Fruit fly (Drosophila melanogaster) whole organism, embryonic: ENCODE measurements around the gene CG1999.

ENCODE experiments used
- Atf-2 ChIP-seq: fragments of 200-800 bp; sonication (Bioruptor generic); optimal IDR thresholded peaks from 2 replicates; lab custom pipeline; 2016; ENCODE audit warnings: missing biosample characterization, missing genetic modification characterization
- B-H1 ChIP-seq: fragments of 200-800 bp; sonication (Bioruptor generic); IDR thresholded peaks from 3 replicates; pipeline ENCODE4 v1.3.6; 2022; ENCODE audit warnings: missing biosample characterization, missing genetic modification characterization
- Blimp-1 ChIP-seq: fragments of 200-800 bp; sonication (Bioruptor generic); optimal IDR thresholded peaks from 3 replicates; lab custom pipeline; 2018; ENCODE audit warnings: missing biosample characterization, missing genetic modification characterization, mild to moderate bottlenecking, moderate library complexity, missing genetic modification reagents
- CG10274 ChIP-seq: fragments of 200-800 bp; sonication (Bioruptor generic); optimal IDR thresholded peaks from 3 replicates; lab custom pipeline; 2017; ENCODE audit warnings: missing biosample characterization, mild to moderate bottlenecking, missing genetic modification characterization
- CG10321 ChIP-seq: fragments of 200-800 bp; sonication (Bioruptor generic); IDR thresholded peaks from 2 replicates; pipeline ENCODE4 v1.3.6; 2022; ENCODE audit warnings: missing biosample characterization, missing genetic modification characterization
- CG11696 ChIP-seq: fragments of 200-800 bp; sonication (Bioruptor generic); IDR thresholded peaks from 2 replicates; pipeline ENCODE4 v1.3.6; 2022; ENCODE audit warnings: missing biosample characterization, missing genetic modification characterization
- CG12071 ChIP-seq: fragments of 200-800 bp; sonication (Bioruptor generic); optimal IDR thresholded peaks from 3 replicates; lab custom pipeline; 2018; ENCODE audit warnings: missing biosample characterization, mild to moderate bottlenecking, missing genetic modification characterization
- CG12104 ChIP-seq: fragments of 200-800 bp; sonication (Bioruptor generic); optimal IDR thresholded peaks from 3 replicates; lab custom pipeline; 2016; ENCODE audit warnings: missing biosample characterization, missing genetic modification characterization
- CG13624 ChIP-seq: fragments of 200-800 bp; sonication (Bioruptor generic); optimal IDR thresholded peaks from 2 replicates; lab custom pipeline; 2016; ENCODE audit warnings: missing biosample characterization, missing genetic modification characterization
- CG15269 ChIP-seq: fragments of 200-800 bp; sonication (Bioruptor generic); optimal IDR thresholded peaks from 2 replicates; lab custom pipeline; 2018; ENCODE audit warnings: missing biosample characterization, mild to moderate bottlenecking, missing genetic modification characterization, moderate library complexity
- CG17359 ChIP-seq: fragments of 200-800 bp; sonication (Bioruptor generic); optimal IDR thresholded peaks from 3 replicates; lab custom pipeline; 2018; ENCODE audit warnings: missing biosample characterization, mild to moderate bottlenecking, missing genetic modification characterization, moderate library complexity
- CG18599 ChIP-seq: fragments of 200-800 bp; sonication (Bioruptor generic); optimal IDR thresholded peaks from 3 replicates; lab custom pipeline; 2017; ENCODE audit warnings: missing biosample characterization, missing genetic modification characterization, mild to moderate bottlenecking, moderate library complexity, missing genetic modification reagents
- CG3065 ChIP-seq: fragments of 200-800 bp; sonication (Bioruptor generic); optimal IDR thresholded peaks from 2 replicates; lab custom pipeline; 2016; ENCODE audit warnings: missing biosample characterization, missing genetic modification characterization
- CG31224 ChIP-seq: fragments of 200-800 bp; sonication (Bioruptor generic); IDR thresholded peaks from 2 replicates; pipeline ENCODE4 v1.3.6; 2022; ENCODE audit warnings: missing biosample characterization, missing genetic modification characterization
- CG31365 ChIP-seq: fragments of 200-800 bp; sonication (Bioruptor generic); optimal IDR thresholded peaks from 2 replicates; lab custom pipeline; 2018; ENCODE audit warnings: missing biosample characterization, mild to moderate bottlenecking, missing genetic modification characterization
- CG6175 ChIP-seq: fragments of 200-800 bp; sonication (Bioruptor generic); IDR thresholded peaks from 3 replicates; pipeline ENCODE4 v1.3.6; 2022; ENCODE audit warnings: missing biosample characterization, missing genetic modification characterization
- CG7556 ChIP-seq: fragments of 200-800 bp; sonication (Bioruptor generic); optimal IDR thresholded peaks from 2 replicates; lab custom pipeline; 2017; ENCODE audit warnings: missing biosample characterization, mild to moderate bottlenecking, missing genetic modification characterization
- CG8765 ChIP-seq: fragments of 200-800 bp; sonication (Bioruptor generic); IDR thresholded peaks from 2 replicates; pipeline ENCODE4 v1.3.6; 2022; ENCODE audit warnings: missing biosample characterization, missing genetic modification characterization
- Chrac-16 ChIP-seq: fragments of 200-800 bp; sonication (Bioruptor generic); optimal IDR thresholded peaks from 3 replicates; lab custom pipeline; 2016; ENCODE audit warnings: missing biosample characterization, missing genetic modification characterization
- CoRest ChIP-seq: fragments of 200-800 bp; sonication (Bioruptor generic); optimal IDR thresholded peaks from 3 replicates; lab custom pipeline; 2018; ENCODE audit warnings: missing biosample characterization, mild to moderate bottlenecking, missing genetic modification characterization, moderate library complexity
- D ChIP-seq, 2 experiments: fragments of 200-800 bp in 1 of 2; fragments of >200 bp in 1 of 2; sonication (Bioruptor generic) in 1 of 2; optimal IDR thresholded peaks; 2 replicates in 1 of 2; 3 replicates in 1 of 2; lab custom pipeline; 2017; ENCODE audit warnings: mild to moderate bottlenecking in 1 of 2, missing biosample characterization in 1 of 2, missing genetic modification characterization in 1 of 2, missing genetic modification reagents in 1 of 2
- Dip3 ChIP-seq: fragments of 200-800 bp; sonication (Bioruptor generic); optimal IDR thresholded peaks from 3 replicates; lab custom pipeline; 2016; ENCODE audit warnings: missing biosample characterization, missing genetic modification characterization
- GATAe ChIP-seq: fragments of 200-800 bp; sonication (Bioruptor generic); conservative IDR thresholded peaks from 2 replicates; pipeline ENCODE4 v1.3.6; 2022; ENCODE audit warnings: missing biosample characterization, missing genetic modification characterization
- Gsc ChIP-seq: fragments of 200-800 bp; sonication (Bioruptor generic); IDR thresholded peaks from 2 replicates; pipeline ENCODE4 v1.3.6; 2022; ENCODE audit warnings: missing biosample characterization, missing genetic modification characterization
- H15 ChIP-seq: fragments of 200-800 bp; sonication (Bioruptor generic); IDR thresholded peaks from 3 replicates; pipeline ENCODE4 v1.3.6; 2022; ENCODE audit warnings: missing biosample characterization, missing genetic modification characterization
- Hr3 ChIP-seq: fragments of 200-800 bp; sonication (Bioruptor generic); optimal IDR thresholded peaks from 3 replicates; lab custom pipeline; 2016; ENCODE audit warnings: missing biosample characterization, missing genetic modification characterization
- Hr51 ChIP-seq, 2 experiments: fragments of 200-800 bp; sonication (Bioruptor generic); optimal IDR thresholded peaks; 2 replicates in 1 of 2; 3 replicates in 1 of 2; lab custom pipeline; 2016 to 2018; ENCODE audit warnings: missing biosample characterization in 2 of 2, missing genetic modification characterization in 2 of 2, mild to moderate bottlenecking in 1 of 2, moderate library complexity in 1 of 2
- Lpt ChIP-seq: fragments of >200 bp; optimal IDR thresholded peaks from 2 replicates; lab custom pipeline; 2018; ENCODE audit warnings: missing biosample characterization, missing genetic modification characterization
- MBD-R2 ChIP-seq: fragments of 200-800 bp; sonication (Bioruptor generic); IDR thresholded peaks from 2 replicates; pipeline ENCODE4 v1.3.6; 2022; ENCODE audit warnings: missing biosample characterization, missing genetic modification characterization
- Meics ChIP-seq: fragments of 200-800 bp; sonication (Bioruptor generic); optimal IDR thresholded peaks from 2 replicates; lab custom pipeline; 2017; ENCODE audit warnings: missing biosample characterization, mild to moderate bottlenecking, missing genetic modification characterization
- Mes4 ChIP-seq: fragments of 200-800 bp; sonication (Bioruptor generic); optimal IDR thresholded peaks from 2 replicates; lab custom pipeline; 2016; ENCODE audit warnings: missing biosample characterization, missing genetic modification characterization
- Oaz ChIP-seq: fragments of 200-800 bp; sonication (Bioruptor generic); IDR thresholded peaks from 2 replicates; pipeline ENCODE4 v1.3.6; 2022; ENCODE audit warnings: missing biosample characterization, missing genetic modification characterization
- Ssrp ChIP-seq: fragments of 200-800 bp; sonication (Bioruptor generic); optimal IDR thresholded peaks from 2 replicates; lab custom pipeline; 2018; ENCODE audit warnings: missing biosample characterization, mild to moderate bottlenecking, missing genetic modification characterization, moderate library complexity
- Vsx1 ChIP-seq: fragments of 200-800 bp; sonication (Bioruptor generic); optimal IDR thresholded peaks from 2 replicates; lab custom pipeline; 2017; ENCODE audit warnings: missing biosample characterization, mild to moderate bottlenecking, missing genetic modification characterization, missing genetic modification reagents
- ab ChIP-seq: fragments of 200-800 bp; sonication (Bioruptor generic); optimal IDR thresholded peaks from 2 replicates; lab custom pipeline; 2016; ENCODE audit warnings: missing biosample characterization, missing genetic modification characterization
- aop ChIP-seq: fragments of 200-800 bp; sonication (Bioruptor generic); IDR thresholded peaks from 2 replicates; pipeline ENCODE4 v1.3.6; 2022; ENCODE audit warnings: missing biosample characterization, missing genetic modification characterization
- chinmo ChIP-seq: fragments of 200-800 bp; sonication (Bioruptor generic); IDR thresholded peaks from 4 replicates; pipeline ENCODE4 v1.3.6; 2022; ENCODE audit warnings: missing biosample characterization, missing genetic modification characterization; ENCODE audit not compliant: partially characterized antibody
- ci ChIP-seq: fragments of 200-800 bp; sonication (Bioruptor generic); IDR thresholded peaks from 3 replicates; pipeline ENCODE4 v1.3.6; 2022; ENCODE audit warnings: missing biosample characterization, missing genetic modification characterization
- dati ChIP-seq: fragments of 200-800 bp; sonication (Bioruptor generic); IDR thresholded peaks from 2 replicates; pipeline ENCODE4 v1.3.6; 2022; ENCODE audit warnings: missing biosample characterization, missing genetic modification characterization
- grn ChIP-seq: fragments of 200-800 bp; sonication (Bioruptor generic); optimal IDR thresholded peaks from 3 replicates; lab custom pipeline; 2017; ENCODE audit warnings: missing biosample characterization, missing genetic modification characterization
- insv ChIP-seq, 2 experiments: fragments of 200-800 bp; sonication (Bioruptor generic); optimal IDR thresholded peaks; 3 replicates each; lab custom pipeline; 2016 to 2018; ENCODE audit warnings: missing biosample characterization in 2 of 2, missing genetic modification characterization in 2 of 2
- inv ChIP-seq: fragments of 200-800 bp; sonication (Bioruptor generic); IDR thresholded peaks from 2 replicates; pipeline ENCODE4 v1.3.6; 2022; ENCODE audit warnings: missing biosample characterization, missing genetic modification characterization; ENCODE audit not compliant: partially characterized antibody
- jigr1 ChIP-seq: fragments of 200-800 bp; sonication (Bioruptor generic); IDR thresholded peaks from 3 replicates; pipeline ENCODE4 v1.3.6; 2022; ENCODE audit warnings: missing biosample characterization, missing genetic modification characterization
- lab ChIP-seq: fragments of 200-800 bp; sonication (Bioruptor generic); optimal IDR thresholded peaks from 3 replicates; lab custom pipeline; 2017; ENCODE audit warnings: missing biosample characterization, missing genetic modification characterization, mild to moderate bottlenecking, moderate library complexity, missing genetic modification reagents
- pros ChIP-seq: fragments of 200-800 bp; sonication (Bioruptor generic); optimal IDR thresholded peaks from 3 replicates; lab custom pipeline; 2019; ENCODE audit warnings: missing biosample characterization, mild to moderate bottlenecking, missing genetic modification characterization, moderate library complexity
- pum ChIP-seq: fragments of 200-800 bp; sonication (Bioruptor generic); optimal IDR thresholded peaks from 2 replicates; lab custom pipeline; 2016; ENCODE audit warnings: missing biosample characterization, missing genetic modification characterization
- row ChIP-seq: fragments of 200-800 bp; sonication (Bioruptor generic); IDR thresholded peaks from 3 replicates; pipeline ENCODE4 v1.3.6; 2022; ENCODE audit warnings: missing biosample characterization, missing genetic modification characterization
- schlank ChIP-seq: fragments of 200-800 bp; sonication (Bioruptor generic); optimal IDR thresholded peaks from 2 replicates; lab custom pipeline; 2018; ENCODE audit warnings: missing biosample characterization, mild to moderate bottlenecking, missing genetic modification characterization
- scrt ChIP-seq: fragments of 200-800 bp; sonication (Bioruptor generic); optimal IDR thresholded peaks from 2 replicates; lab custom pipeline; 2018; ENCODE audit warnings: missing biosample characterization, mild to moderate bottlenecking, missing genetic modification characterization, moderate library complexity
- tin ChIP-seq: fragments of 200-800 bp; sonication (Bioruptor generic); optimal IDR thresholded peaks from 3 replicates; lab custom pipeline; 2016; ENCODE audit warnings: missing biosample characterization, missing genetic modification characterization
- tll ChIP-seq, 2 experiments: fragments of 200-800 bp in 1 of 2; fragments of >200 bp in 1 of 2; sonication (Bioruptor generic) in 1 of 2; optimal IDR thresholded peaks; 2 replicates each; lab custom pipeline; 2017 to 2019; ENCODE audit warnings: missing biosample characterization in 2 of 2, missing genetic modification characterization in 2 of 2, mild to moderate bottlenecking in 1 of 2, moderate library complexity in 1 of 2

Gene CG1999

DNA sequence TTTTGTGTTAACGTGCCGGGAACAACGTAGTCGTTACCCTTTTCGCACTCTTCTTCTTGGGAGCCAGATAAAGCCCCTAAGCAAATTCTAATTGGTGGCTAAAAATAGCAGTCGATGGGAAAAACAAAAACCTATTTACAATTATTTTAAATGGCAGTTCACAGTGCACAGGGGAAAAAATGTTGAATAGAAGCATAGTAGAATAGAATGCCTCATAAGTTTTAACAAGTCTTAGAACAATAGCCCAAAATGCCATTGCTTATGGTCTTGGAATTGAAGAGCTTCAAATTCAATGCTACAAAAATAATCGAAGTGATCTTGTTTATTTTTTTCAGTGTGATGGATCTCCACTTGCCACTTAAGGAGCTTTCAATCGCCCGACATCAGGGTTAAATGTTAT, 26.1 kb upstream of the CG1999 start (continued):
- TF ChIP-seq Dip3 (GFP tag; lab: Kevin White, UChicago), result peak; percentile 51
- TF ChIP-seq row (GFP tag; lab: Robert Waterston, UW), result peak; percentile 81
- no peak for TF ChIP-seq jigr1 (GFP tag; lab: Robert Waterston, UW)
- TF ChIP-seq CG15269 (tag; lab: Kevin White, UChicago), result peak; percentile 81
- TF ChIP-seq Meics, result peak; percentile 68
- no peak for TF ChIP-seq CG10274 (GFP tag; lab: Kevin White, UChicago)
- TF ChIP-seq CG18599 (GFP tag; lab: Kevin White, UChicago), result peak; percentile 84
- TF ChIP-seq CG8765 (GFP tag; lab: Robert Waterston, UW), result no peak
- peak; percentile 66 for TF ChIP-seq Oaz (GFP tag; lab: Robert Waterston, UW)
- TF ChIP-seq Mes4 (GFP tag; lab: Kevin White, UChicago), result peak; percentile 47
- no peak for TF ChIP-seq CG3065 (GFP tag; lab: Kevin White, UChicago)
- peak; percentile 33 for TF ChIP-seq CG7556
- TF ChIP-seq CG10321 (GFP tag; lab: Robert Waterston, UW), result no peak
- TF ChIP-seq MBD-R2 (GFP tag; lab: Robert Waterston, UW), result peak; percentile 61; the same call in 1 of the 2 replicates
- no peak for TF ChIP-seq CG31365 (tag; lab: Kevin White, UChicago)
- peak; percentile 59 for TF ChIP-seq schlank (tag; lab: Kevin White, UChicago)
- no peak for TF ChIP-seq H15 (GFP tag; lab: Robert Waterston, UW)
- TF ChIP-seq insv (GFP tag; optimal IDR thresholded peaks at IDR 0.05; lab: Kevin White, UChicago), result no peak
- no peak for TF ChIP-seq dati (GFP tag; lab: Robert Waterston, UW)
- TF ChIP-seq CoRest, result peak; percentile 52
- peak; percentile 55 to 71 for TF ChIP-seq Hr51 (GFP tag; optimal IDR thresholded peaks at IDR 0.05; lab: Kevin White, UChicago)
- peak; percentile 73; the same call in 2 of the 3 replicates for TF ChIP-seq CG6175 (GFP tag; lab: Robert Waterston, UW)
- no peak for TF ChIP-seq ab
- TF ChIP-seq Ssrp (tag; lab: Kevin White, UChicago), result no peak
- TF ChIP-seq CG17359, result peak; percentile 52
- peak; percentile 71 for TF ChIP-seq CG13624 (GFP tag; lab: Kevin White, UChicago)
- peak; percentile 46 for TF ChIP-seq Blimp-1 (GFP tag; lab: Kevin White, UChicago)
- TF ChIP-seq CG12104 (GFP tag; lab: Kevin White, UChicago), result peak; percentile 45
- peak; percentile 56 for TF ChIP-seq scrt (GFP tag; lab: Kevin White, UChicago)
- TF ChIP-seq ci, result peak; percentile 59; the same call in 1 of the 3 replicates
- TF ChIP-seq D (optimal IDR thresholded peaks at IDR 0.05; lab: Kevin White, UChicago), result no peak
- no peak for TF ChIP-seq D (GFP tag; optimal IDR thresholded peaks at IDR 0.05; lab: Kevin White, UChicago)
- peak; percentile 61; the same call in 1 of the 2 replicates for TF ChIP-seq CG31224 (GFP tag; lab: Robert Waterston, UW)
- peak; percentile 39 for TF ChIP-seq CG12071 (GFP tag; lab: Kevin White, UChicago)
- no peak for TF ChIP-seq pros (GFP tag; lab: Kevin White, UChicago)

DNA sequence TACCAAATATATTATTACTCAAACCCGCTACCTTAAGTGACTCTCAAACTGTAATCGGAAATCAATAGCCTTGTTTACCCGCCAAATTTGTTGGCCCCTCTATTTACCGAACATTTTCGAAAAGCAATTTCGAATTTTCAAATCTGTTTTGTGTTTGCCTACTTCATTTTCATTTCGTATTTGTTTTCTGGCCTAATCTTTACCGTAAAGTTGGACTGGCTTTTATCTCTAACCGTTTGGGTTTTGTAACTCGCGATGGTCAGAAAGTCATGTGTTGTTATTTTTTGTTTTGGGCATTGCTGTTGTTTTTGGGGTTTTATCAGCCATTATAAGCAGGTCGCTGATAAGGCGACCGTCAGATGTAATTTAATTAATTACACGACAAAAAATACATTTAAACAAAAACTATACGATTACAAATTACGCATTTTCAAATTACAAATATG, 25.3 kb upstream of the CG1999 start:
- TF ChIP-seq Atf-2 (GFP tag; lab: Kevin White, UChicago), result no peak
- peak in 1 of 2 experiments; percentile 51 for TF ChIP-seq tll (GFP tag; optimal IDR thresholded peaks at IDR 0.05; lab: Kevin White, UChicago)
- peak; percentile 32 for TF ChIP-seq pum (GFP tag; lab: Kevin White, UChicago)
- TF ChIP-seq Gsc (GFP tag; lab: Robert Waterston, UW), result no peak
- TF ChIP-seq Chrac-16 (GFP tag; lab: Kevin White, UChicago), result no peak
- no peak for TF ChIP-seq inv
- peak; percentile 36; the same call in 1 of the 2 replicates for TF ChIP-seq GATAe (GFP tag; lab: Robert Waterston, UW)
- no peak for TF ChIP-seq chinmo
- TF ChIP-seq tin (GFP tag; lab: Kevin White, UChicago), result no peak
- peak; percentile 64 for TF ChIP-seq CG11696 (GFP tag; lab: Robert Waterston, UW)
- TF ChIP-seq Vsx1 (GFP tag; lab: Kevin White, UChicago), result no peak
- peak; percentile 35 for TF ChIP-seq lab (GFP tag; lab: Kevin White, UChicago)
- TF ChIP-seq aop (GFP tag; lab: Robert Waterston, UW), result no peak
- no peak for TF ChIP-seq B-H1 (GFP tag; lab: Robert Waterston, UW)
- TF ChIP-seq Lpt, result no peak
- no peak for TF ChIP-seq Hr3 (GFP tag; lab: Kevin White, UChicago)
- TF ChIP-seq CG31365 (tag; lab: Kevin White, UChicago), result peak; percentile 12
- peak; percentile 31 for TF ChIP-seq grn
